Worm (Caenorhabditis elegans) whole organism, L3 larva: ENCODE measurements around the gene F25B4.4.

ENCODE experiments used
- R02D3.7 ChIP-seq: fragments of 150-350 bp; optimal IDR thresholded peaks from 2 replicates; lab custom pipeline; 2014; ENCODE audit warnings: missing biosample characterization, missing genetic modification characterization
- ZK546.5 ChIP-seq: sonication (generic microtip); optimal IDR thresholded peaks from 2 replicates; lab custom pipeline; 2017; ENCODE audit warnings: missing biosample characterization, missing genetic modification characterization
- aly-2 ChIP-seq: fragments of 150-350 bp; optimal IDR thresholded peaks from 2 replicates; lab custom pipeline; 2014; ENCODE audit warnings: missing biosample characterization, missing genetic modification characterization
- ceh-28 ChIP-seq: fragments of 150-350 bp; optimal IDR thresholded peaks from 2 replicates; lab custom pipeline; 2014; ENCODE audit warnings: missing biosample characterization, missing genetic modification reagents, missing genetic modification characterization
- daf-12 ChIP-seq: fragments of 150-350 bp; optimal IDR thresholded peaks from 2 replicates; lab custom pipeline; 2014; ENCODE audit warnings: missing biosample characterization, missing genetic modification reagents, missing genetic modification characterization
- egl-27 ChIP-seq: sonication (generic microtip); optimal IDR thresholded peaks from 4 replicates; lab custom pipeline; 2017; ENCODE audit warnings: missing biosample characterization, missing genetic modification reagents, missing genetic modification characterization
- egl-5 ChIP-seq: fragments of 150-350 bp; optimal IDR thresholded peaks from 2 replicates; lab custom pipeline; 2017; ENCODE audit warnings: missing biosample characterization, missing genetic modification reagents, missing genetic modification characterization, inconsistent platforms
- elt-1 ChIP-seq: fragments of 150-350 bp; optimal IDR thresholded peaks from 2 replicates; lab custom pipeline; 2014; ENCODE audit warnings: missing biosample characterization, missing genetic modification characterization
- elt-2 ChIP-seq: sonication (generic microtip); optimal IDR thresholded peaks from 2 replicates; lab custom pipeline; 2016; ENCODE audit warnings: missing genetic modification reagents, mild to moderate bottlenecking, missing genetic modification characterization, missing compliant biosample characterization
- elt-3 ChIP-seq, 3 experiments: fragments of 150-350 bp in 1 of 3; sonication (generic microtip) in 2 of 3; optimal IDR thresholded peaks; 2 replicates in 2 of 3; 4 replicates in 1 of 3; lab custom pipeline; 2014 to 2017; ENCODE audit warnings: missing biosample characterization in 3 of 3, missing genetic modification characterization in 3 of 3
- eor-1 ChIP-seq, 2 experiments: fragments of 150-350 bp; optimal IDR thresholded peaks; 2 replicates each; lab custom pipeline; 2014 to 2018; ENCODE audit warnings: missing biosample characterization in 2 of 2, missing genetic modification characterization in 2 of 2
- fkh-10 ChIP-seq: sonication (generic microtip); optimal IDR thresholded peaks from 2 replicates; lab custom pipeline; 2017; ENCODE audit warnings: missing biosample characterization, missing genetic modification reagents, missing genetic modification characterization
- fkh-2 ChIP-seq: fragments of 150-350 bp; optimal IDR thresholded peaks from 2 replicates; lab custom pipeline; 2014; ENCODE audit warnings: missing biosample characterization, missing genetic modification reagents, missing genetic modification characterization
- fos-1 ChIP-seq: fragments of 150-350 bp; optimal IDR thresholded peaks from 2 replicates; lab custom pipeline; 2014; ENCODE audit warnings: missing biosample characterization, missing genetic modification characterization
- hmg-11 ChIP-seq: sonication (generic microtip); optimal IDR thresholded peaks from 2 replicates; lab custom pipeline; 2016; ENCODE audit warnings: missing genetic modification characterization, missing compliant biosample characterization
- lin-39 ChIP-seq: fragments of 150-350 bp; optimal IDR thresholded peaks from 2 replicates; lab custom pipeline; 2018; ENCODE audit warnings: missing biosample characterization, missing genetic modification reagents, missing genetic modification characterization
- mdl-1 ChIP-seq: fragments of 150-350 bp; optimal IDR thresholded peaks from 2 replicates; lab custom pipeline; 2014; ENCODE audit warnings: missing biosample characterization, missing genetic modification characterization
- mml-1 ChIP-seq: fragments of 150-350 bp; sonication (generic microtip); optimal IDR thresholded peaks from 3 replicates; lab custom pipeline; 2014; ENCODE audit warnings: missing biosample characterization, missing genetic modification characterization
- nhr-12 ChIP-seq: fragments of 150-350 bp; optimal IDR thresholded peaks from 2 replicates; lab custom pipeline; 2014; ENCODE audit warnings: missing biosample characterization, missing genetic modification characterization
- nhr-237 ChIP-seq: fragments of 150-350 bp; optimal IDR thresholded peaks from 2 replicates; lab custom pipeline; 2014; ENCODE audit warnings: missing biosample characterization, missing genetic modification characterization
- nhr-25 ChIP-seq: sonication (generic microtip); optimal IDR thresholded peaks from 2 replicates; lab custom pipeline; 2017; ENCODE audit warnings: missing biosample characterization, missing genetic modification characterization
- nhr-43 ChIP-seq: sonication (generic microtip); optimal IDR thresholded peaks from 2 replicates; lab custom pipeline; 2016; ENCODE audit warnings: mild to moderate bottlenecking, missing genetic modification characterization, missing compliant biosample characterization; ENCODE audit not compliant: poor library complexity, severe bottlenecking
- nhr-76 ChIP-seq: fragments of 150-350 bp; sonication (generic microtip); optimal IDR thresholded peaks from 5 replicates; lab custom pipeline; 2014; ENCODE audit warnings: missing biosample characterization, missing genetic modification characterization
- nhr-77 ChIP-seq: fragments of 150-350 bp; optimal IDR thresholded peaks from 2 replicates; lab custom pipeline; 2014; ENCODE audit warnings: missing biosample characterization, missing genetic modification characterization
- pha-4 ChIP-seq: fragments of 150-350 bp; optimal IDR thresholded peaks from 2 replicates; lab custom pipeline; 2014; ENCODE audit warnings: missing biosample characterization, missing genetic modification reagents, missing genetic modification characterization
- pqm-1 ChIP-seq: fragments of 150-350 bp; optimal IDR thresholded peaks from 2 replicates; lab custom pipeline; 2017; ENCODE audit warnings: missing biosample characterization, missing genetic modification characterization, inconsistent platforms
- unc-39 ChIP-seq: sonication (generic microtip); optimal IDR thresholded peaks from 4 replicates; lab custom pipeline; 2017; ENCODE audit warnings: missing biosample characterization, missing genetic modification characterization
- zag-1 ChIP-seq: fragments of 150-350 bp; optimal IDR thresholded peaks from 2 replicates; lab custom pipeline; 2014; ENCODE audit warnings: missing biosample characterization, missing genetic modification characterization
- ztf-11 ChIP-seq: fragments of 150-350 bp; optimal IDR thresholded peaks from 2 replicates; lab custom pipeline; 2014; ENCODE audit warnings: missing biosample characterization, missing genetic modification characterization
- ztf-4 ChIP-seq: fragments of 150-350 bp; optimal IDR thresholded peaks from 2 replicates; lab custom pipeline; 2014; ENCODE audit warnings: missing biosample characterization, missing genetic modification characterization

Gene F25B4.4

DNA sequence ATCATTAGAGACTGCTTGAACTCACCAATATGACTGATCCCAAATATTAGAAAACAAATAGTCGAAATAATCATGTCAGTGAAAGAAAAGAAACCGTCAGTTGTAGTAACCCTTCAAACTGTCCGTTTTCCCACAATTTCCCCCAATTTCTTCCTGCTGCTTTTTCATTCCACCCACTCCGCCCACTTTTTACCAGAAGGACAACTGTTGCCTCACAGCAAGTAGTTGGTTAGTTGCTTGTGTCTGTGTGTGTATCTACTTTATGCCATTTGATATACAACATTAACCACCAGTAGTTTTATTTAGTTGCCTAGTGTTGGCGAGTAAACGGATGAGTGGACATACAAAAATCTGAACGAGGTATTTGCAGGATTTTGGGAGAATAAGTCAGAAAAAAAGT is 31.8 kb downstream of the F25B4.4 start, which contains the start of gene K09H11.9:
Gene K09H11.9 (minus strand): TSS at position 101 of the 400 bp plus-strand sequence.
- TF ChIP-seq R02D3.7 (tag; lab: Kevin White, UChicago) (no peak), mdl-1 (tag; lab: Kevin White, UChicago) (no peak), hmg-11 (tag; lab: Kevin White, UChicago) (no peak), ZK546.5 (tag; lab: Kevin White, UChicago) (no peak), eor-1 (tag; optimal IDR thresholded peaks at IDR 0.05; lab: Kevin White, UChicago) (no peak), pqm-1 (tag; lab: Kevin White, UChicago) (no peak), fkh-10 (GFP tag; lab: Kevin White, UChicago) (no peak), nhr-76 (tag; lab: Kevin White, UChicago) (no peak), zag-1 (tag; lab: Kevin White, UChicago) (no peak), mml-1 (no peak), nhr-25 (tag; lab: Kevin White, UChicago) (no peak), ztf-11 (tag; lab: Kevin White, UChicago) (no peak), lin-39 (tag; lab: Kevin White, UChicago) (no peak), unc-39 (no peak), ceh-28 (no peak), egl-5 (tag; lab: Kevin White, UChicago) (no peak)

ce11 chrV:5717237-5717935 is 32.7 kb downstream of the F25B4.4 start, which contains the start of gene rga-3:
rga-3 (plus strand) TSS chrV:5717885.
- TF ChIP-seq daf-12 (tag; lab: Kevin White, UChicago) (no peak), nhr-43 (tag; lab: Kevin White, UChicago) (no peak), aly-2 (no peak), egl-27 (no peak), egl-5 (tag; lab: Kevin White, UChicago) (no peak), mml-1 (no peak), fos-1 (tag; lab: Kevin White, UChicago) (no peak), nhr-76 (tag; lab: Kevin White, UChicago) (no peak), elt-1 (tag; lab: Kevin White, UChicago) (no peak), nhr-77 (tag; lab: Kevin White, UChicago) (no peak)

ce11 chrV:5722093-5722492 is 37.4 kb downstream of the F25B4.4 start:
- TF ChIP-seq fkh-2 (tag; lab: Kevin White, UChicago) (no peak), nhr-237 (tag; lab: Kevin White, UChicago) (no peak)

DNA sequence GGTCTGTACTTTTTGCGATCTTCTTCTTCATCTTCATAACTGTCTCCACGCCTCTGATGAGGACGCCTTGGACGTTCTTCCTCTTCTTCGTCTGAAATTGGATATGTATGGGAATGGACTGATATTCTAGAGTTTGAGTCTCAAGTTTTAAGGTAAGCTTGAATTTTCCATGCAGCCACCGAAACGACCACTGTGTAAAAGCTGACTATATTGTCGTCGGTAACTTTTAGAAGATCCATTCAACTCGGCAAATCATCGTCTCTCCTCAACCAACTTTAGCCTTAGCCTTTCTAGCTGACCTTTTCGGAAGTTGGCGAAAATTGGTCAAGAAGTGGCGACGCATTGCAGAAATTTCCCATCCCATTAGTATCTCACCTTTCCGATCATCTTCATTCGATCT is 39.7 kb downstream of the F25B4.4 start:
- TF ChIP-seq nhr-76 (tag; lab: Kevin White, UChicago) (no peak), nhr-77 (tag; lab: Kevin White, UChicago) (no peak), elt-3 (tag; optimal IDR thresholded peaks at IDR 0.05; lab: Kevin White, UChicago) (no peak), ztf-4 (tag; lab: Kevin White, UChicago) (no peak), pqm-1 (tag; lab: Kevin White, UChicago) (no peak)

- TF ChIP-seq elt-1 (tag; lab: Kevin White, UChicago), result no peak
- no peak for TF ChIP-seq nhr-77 (tag; lab: Kevin White, UChicago)
- no peak for TF ChIP-seq pha-4 (tag; lab: Kevin White, UChicago)
Measured at ce11 chrV:5726463-5726862, 41.8 kb downstream of the F25B4.4 start, which contains the start of gene K09H11.4. K09H11.4 (minus strand) TSS chrV:5726563.

ce11 chrV:5730783-5731182 is 46.1 kb downstream of the F25B4.4 start, which contains the start of gene K09H11.15:
K09H11.15 (minus strand) TSS chrV:5730883.
- TF ChIP-seq nhr-12 (no peak), hmg-11 (tag; lab: Kevin White, UChicago) (no peak), fkh-2 (tag; lab: Kevin White, UChicago) (no peak), fos-1 (tag; lab: Kevin White, UChicago) (no peak), elt-2 (no peak)
